Fruit fly (Drosophila melanogaster) whole organism, embryonic: ENCODE results near the gene Rpp14a.

Source experiments
- Asciz ChIP-seq: fragments of 200-800 bp; sonication (Bioruptor generic); optimal IDR thresholded peaks from 2 replicates; lab custom pipeline; 2017; ENCODE audit warnings: missing biosample characterization, mild to moderate bottlenecking, missing genetic modification characterization, missing genetic modification reagents
- Atf3 ChIP-seq: fragments of 200-800 bp; sonication (Bioruptor generic); optimal IDR thresholded peaks from 3 replicates; lab custom pipeline; 2016; ENCODE audit warnings: missing biosample characterization, missing genetic modification characterization
- Bgb ChIP-seq: fragments of 200-800 bp; sonication (Bioruptor generic); IDR thresholded peaks from 2 replicates; pipeline ENCODE4 v1.3.6; 2022; ENCODE audit warnings: missing biosample characterization, missing genetic modification characterization; ENCODE audit not compliant: partially characterized antibody
- Bteb2 ChIP-seq: fragments of 200-800 bp; sonication (Bioruptor generic); optimal IDR thresholded peaks from 2 replicates; lab custom pipeline; 2016; ENCODE audit warnings: missing biosample characterization, missing genetic modification characterization
- CG10147 ChIP-seq: fragments of 200-800 bp; sonication (Bioruptor generic); optimal IDR thresholded peaks from 2 replicates; lab custom pipeline; 2019; ENCODE audit warnings: missing biosample characterization, mild to moderate bottlenecking, missing genetic modification characterization, moderate library complexity
- CG10209 ChIP-seq: fragments of 200-800 bp; sonication (Bioruptor generic); optimal IDR thresholded peaks from 3 replicates; lab custom pipeline; 2017; ENCODE audit warnings: missing biosample characterization, mild to moderate bottlenecking, missing genetic modification characterization, missing genetic modification reagents
- CG10565 ChIP-seq: fragments of 200-800 bp; sonication (Bioruptor generic); optimal IDR thresholded peaks from 3 replicates; lab custom pipeline; 2016; ENCODE audit warnings: missing biosample characterization, mild to moderate bottlenecking, missing genetic modification characterization
- CG11504 ChIP-seq: fragments of 200-800 bp; sonication (Bioruptor generic); optimal IDR thresholded peaks from 3 replicates; lab custom pipeline; 2019; ENCODE audit warnings: missing biosample characterization, mild to moderate bottlenecking, missing genetic modification characterization, moderate library complexity
- CG12744 ChIP-seq: fragments of 200-800 bp; sonication (Bioruptor generic); optimal IDR thresholded peaks from 2 replicates; lab custom pipeline; 2016; ENCODE audit warnings: missing biosample characterization, missing genetic modification characterization
- CG14050 ChIP-seq: fragments of 200-800 bp; sonication (Bioruptor generic); IDR thresholded peaks from 3 replicates; pipeline ENCODE4 v1.3.6; 2022; ENCODE audit warnings: missing biosample characterization, missing genetic modification characterization
- CG14710 ChIP-seq: fragments of 200-800 bp; sonication (Bioruptor generic); optimal IDR thresholded peaks from 3 replicates; lab custom pipeline; 2019; ENCODE audit warnings: missing biosample characterization, mild to moderate bottlenecking, missing genetic modification characterization, moderate library complexity
- CG15073 ChIP-seq: fragments of 200-800 bp; sonication (Bioruptor generic); optimal IDR thresholded peaks from 2 replicates; lab custom pipeline; 2016; ENCODE audit warnings: missing biosample characterization, missing genetic modification characterization
- CG17328 ChIP-seq: fragments of 200-800 bp; sonication (Bioruptor generic); IDR thresholded peaks from 2 replicates; pipeline ENCODE4 v1.3.6; 2022; ENCODE audit warnings: missing biosample characterization, missing genetic modification characterization
- CG17802 ChIP-seq: fragments of 200-800 bp; sonication (Bioruptor generic); optimal IDR thresholded peaks from 2 replicates; lab custom pipeline; 2018; ENCODE audit warnings: missing biosample characterization, mild to moderate bottlenecking, missing genetic modification characterization, moderate library complexity
- CG18011 ChIP-seq: fragments of 200-800 bp; sonication (Bioruptor generic); optimal IDR thresholded peaks from 2 replicates; lab custom pipeline; 2017; ENCODE audit warnings: missing biosample characterization, missing genetic modification characterization, mild to moderate bottlenecking, moderate library complexity, missing genotype
- CG18262 ChIP-seq: fragments of 200-800 bp; optimal IDR thresholded peaks from 3 replicates; lab custom pipeline; 2019; ENCODE audit warnings: missing biosample characterization, mild to moderate bottlenecking, missing genetic modification characterization, moderate library complexity
- CG31441 ChIP-seq: fragments of 200-800 bp; sonication (Bioruptor generic); IDR thresholded peaks from 2 replicates; pipeline ENCODE4 v1.3.6; 2022; ENCODE audit warnings: missing biosample characterization, missing genetic modification characterization
- CG3847 ChIP-seq: fragments of 200-800 bp; sonication (Bioruptor generic); IDR thresholded peaks from 2 replicates; pipeline ENCODE4 v1.3.6; 2022; ENCODE audit warnings: missing biosample characterization, missing genetic modification characterization
- CG4282 ChIP-seq: fragments of 200-800 bp; sonication (Bioruptor generic); optimal IDR thresholded peaks from 2 replicates; lab custom pipeline; 2016; ENCODE audit warnings: missing biosample characterization, missing genetic modification characterization
- CG4820 ChIP-seq: fragments of 200-800 bp; sonication (Bioruptor generic); optimal IDR thresholded peaks from 3 replicates; lab custom pipeline; 2016; ENCODE audit warnings: missing biosample characterization, missing genetic modification characterization
- CG6813 ChIP-seq: fragments of 200-800 bp; sonication (Bioruptor generic); optimal IDR thresholded peaks from 2 replicates; lab custom pipeline; 2017; ENCODE audit warnings: missing biosample characterization, missing genetic modification characterization, mild to moderate bottlenecking, moderate library complexity, missing genetic modification reagents
- CG7786 ChIP-seq: fragments of 200-800 bp; sonication (Bioruptor generic); optimal IDR thresholded peaks from 2 replicates; lab custom pipeline; 2016; ENCODE audit warnings: missing biosample characterization, missing genetic modification characterization
- CG7839 ChIP-seq: fragments of 200-800 bp; sonication (Bioruptor generic); optimal IDR thresholded peaks from 3 replicates; lab custom pipeline; 2018; ENCODE audit warnings: missing biosample characterization, mild to moderate bottlenecking, missing genetic modification characterization, moderate library complexity
- CG9437 ChIP-seq: fragments of 200-800 bp; sonication (Bioruptor generic); optimal IDR thresholded peaks from 2 replicates; lab custom pipeline; 2018; ENCODE audit warnings: missing biosample characterization, mild to moderate bottlenecking, missing genetic modification characterization
- Dref ChIP-seq: fragments of 200-800 bp; sonication (Bioruptor generic); IDR thresholded peaks from 2 replicates; pipeline ENCODE4 v1.3.6; 2022; ENCODE audit warnings: missing biosample characterization, missing genetic modification characterization
- Nf-YC ChIP-seq: fragments of 200-800 bp; optimal IDR thresholded peaks from 3 replicates; lab custom pipeline; 2019; ENCODE audit warnings: missing biosample characterization, mild to moderate bottlenecking, missing genetic modification characterization, moderate library complexity
- Pdp1 ChIP-seq, 2 experiments: fragments of 200-800 bp; sonication (Bioruptor generic); optimal IDR thresholded peaks; 3 replicates each; lab custom pipeline; 2016; ENCODE audit warnings: missing biosample characterization in 2 of 2, missing genetic modification characterization in 2 of 2, mild to moderate bottlenecking in 1 of 2, moderate library complexity in 1 of 2
- Sin3A ChIP-seq: fragments of >200 bp; optimal IDR thresholded peaks from 2 replicates; lab custom pipeline; 2018
- Sox100B ChIP-seq: fragments of 200-800 bp; sonication (Bioruptor generic); optimal IDR thresholded peaks from 3 replicates; lab custom pipeline; 2018; ENCODE audit warnings: missing biosample characterization, mild to moderate bottlenecking, missing genetic modification characterization
- YL-1 ChIP-seq: fragments of 200-800 bp; sonication (Bioruptor generic); optimal IDR thresholded peaks from 3 replicates; lab custom pipeline; 2017; ENCODE audit warnings: missing biosample characterization, mild to moderate bottlenecking, missing genetic modification characterization
- abd-A ChIP-seq: fragments of 200-800 bp; sonication (Bioruptor generic); optimal IDR thresholded peaks from 3 replicates; lab custom pipeline; 2019; ENCODE audit warnings: missing biosample characterization, mild to moderate bottlenecking, missing genetic modification characterization, moderate library complexity
- bbx ChIP-seq: fragments of 200-800 bp; sonication (Bioruptor generic); IDR thresholded peaks from 2 replicates; pipeline ENCODE4 v1.3.6; 2022; ENCODE audit warnings: missing biosample characterization, missing genetic modification characterization; ENCODE audit not compliant: partially characterized antibody
- bcd ChIP-seq: fragments of 200-800 bp; sonication (Bioruptor generic); optimal IDR thresholded peaks from 2 replicates; lab custom pipeline; 2017; ENCODE audit warnings: missing biosample characterization, mild to moderate bottlenecking, missing genetic modification characterization
- bsh ChIP-seq, 2 experiments: fragments of 200-800 bp; sonication (Bioruptor generic); optimal IDR thresholded peaks; 2 replicates each; lab custom pipeline; 2017 to 2018; ENCODE audit warnings: mild to moderate bottlenecking in 2 of 2, missing biosample characterization in 2 of 2, missing genetic modification characterization in 2 of 2, moderate library complexity in 1 of 2
- chn ChIP-seq: fragments of 200-800 bp; sonication (Bioruptor generic); optimal IDR thresholded peaks from 2 replicates; lab custom pipeline; 2016; ENCODE audit warnings: missing biosample characterization, missing genetic modification characterization
- dm ChIP-seq: fragments of 200-800 bp; sonication (Bioruptor generic); optimal IDR thresholded peaks from 3 replicates; lab custom pipeline; 2016; ENCODE audit warnings: missing biosample characterization, missing genetic modification characterization
- gro ChIP-seq: fragments of 200-800 bp; sonication (Bioruptor generic); optimal IDR thresholded peaks from 2 replicates; lab custom pipeline; 2016; ENCODE audit warnings: missing biosample characterization, missing genetic modification characterization
- ham ChIP-seq: fragments of 200-800 bp; sonication (Bioruptor generic); IDR thresholded peaks from 2 replicates; pipeline ENCODE4 v1.3.6; 2022; ENCODE audit warnings: missing biosample characterization, missing genetic modification characterization
- hbn ChIP-seq: fragments of 200-800 bp; sonication (Bioruptor generic); IDR thresholded peaks from 2 replicates; pipeline ENCODE4 v1.3.6; 2022; ENCODE audit warnings: missing biosample characterization, missing genetic modification characterization; ENCODE audit not compliant: partially characterized antibody
- kni ChIP-seq: fragments of 200-800 bp; sonication (Bioruptor generic); optimal IDR thresholded peaks from 3 replicates; lab custom pipeline; 2017; ENCODE audit warnings: mild to moderate bottlenecking, missing biosample characterization, missing genetic modification reagents, missing genetic modification characterization
- nom ChIP-seq: fragments of 200-800 bp; sonication (Bioruptor generic); optimal IDR thresholded peaks from 2 replicates; lab custom pipeline; 2017; ENCODE audit warnings: missing biosample characterization, missing genetic modification characterization, mild to moderate bottlenecking, moderate library complexity, missing genetic modification reagents
- onecut ChIP-seq: fragments of 200-800 bp; sonication (Bioruptor generic); IDR thresholded peaks from 2 replicates; pipeline ENCODE4 v1.3.6; 2022; ENCODE audit warnings: missing biosample characterization, missing genetic modification characterization
- pum ChIP-seq: fragments of 200-800 bp; sonication (Bioruptor generic); optimal IDR thresholded peaks from 2 replicates; lab custom pipeline; 2016; ENCODE audit warnings: missing biosample characterization, missing genetic modification characterization
- ranshi ChIP-seq: fragments of 200-800 bp; sonication (Bioruptor generic); IDR thresholded peaks from 2 replicates; pipeline ENCODE4 v1.3.6; 2022; ENCODE audit warnings: missing biosample characterization, missing genetic modification characterization
- rib ChIP-seq: fragments of 200-800 bp; sonication (Bioruptor generic); IDR thresholded peaks from 2 replicates; pipeline ENCODE4 v1.3.6; 2022; ENCODE audit warnings: missing biosample characterization, missing genetic modification characterization
- sens ChIP-seq: fragments of 200-800 bp; sonication (Bioruptor generic); peaks from one replicate; lab custom pipeline; 2016; ENCODE audit warnings: missing biosample characterization, missing genetic modification characterization
- seq ChIP-seq: fragments of 200-800 bp; sonication (Bioruptor generic); IDR thresholded peaks from 2 replicates; pipeline ENCODE4 v1.3.6; 2022; ENCODE audit warnings: missing biosample characterization, missing genetic modification characterization
- tgo ChIP-seq: fragments of 200-800 bp; sonication (Bioruptor generic); IDR thresholded peaks from 3 replicates; pipeline ENCODE4 v1.3.6; 2022; ENCODE audit warnings: missing biosample characterization, missing genetic modification characterization
- toy ChIP-seq: fragments of 200-800 bp; sonication (Bioruptor generic); IDR thresholded peaks from 2 replicates; pipeline ENCODE4 v1.3.6; 2022; ENCODE audit warnings: missing biosample characterization, missing genetic modification characterization
- vfl ChIP-seq: fragments of 200-800 bp; sonication (Bioruptor generic); optimal IDR thresholded peaks from 2 replicates; lab custom pipeline; 2016; ENCODE audit warnings: missing biosample characterization, missing genetic modification characterization
- z ChIP-seq: fragments of 200-800 bp; sonication (Bioruptor generic); IDR thresholded peaks from 3 replicates; pipeline ENCODE4 v1.3.6; 2022; ENCODE audit warnings: missing biosample characterization, missing genetic modification characterization

Rpp14a gene

dm6 chr3R:30052455-30053046 lies 4.1 kb upstream of the Rpp14a start, which contains the start of gene Jasper (continued):
- no peak for TF ChIP-seq bcd (GFP tag; lab: Kevin White, UChicago)
- TF ChIP-seq CG7786: no peak
- TF ChIP-seq toy (GFP tag; lab: Robert Waterston, UW): no peak
- TF ChIP-seq CG17802 (tag; lab: Kevin White, UChicago): no peak
- no peak for TF ChIP-seq chn (GFP tag; lab: Kevin White, UChicago)
- TF ChIP-seq Sox100B (GFP tag; lab: Kevin White, UChicago): no peak
- peak in 1 of 2 experiments; percentile 86 for TF ChIP-seq Pdp1 (GFP tag; optimal IDR thresholded peaks at IDR 0.05; lab: Kevin White, UChicago)
- peak; percentile 60 for TF ChIP-seq abd-A
- TF ChIP-seq CG14710 (tag; lab: Kevin White, UChicago): peak; percentile 68
- TF ChIP-seq Asciz (GFP tag; lab: Kevin White, UChicago): no peak
- no peak for TF ChIP-seq rib (GFP tag; lab: Robert Waterston, UW)
- no peak for TF ChIP-seq CG6813 (GFP tag; lab: Kevin White, UChicago)
- TF ChIP-seq z: no peak
- TF ChIP-seq CG18262 (tag; lab: Kevin White, UChicago): peak; percentile 9
- TF ChIP-seq CG10565 (GFP tag; lab: Kevin White, UChicago): no peak
- TF ChIP-seq sens (GFP tag; lab: Kevin White, UChicago): no peak
- no peak for TF ChIP-seq ham (GFP tag; lab: Robert Waterston, UW)
- TF ChIP-seq Sin3A: peak; percentile 73
- no peak for TF ChIP-seq CG15073 (GFP tag; lab: Kevin White, UChicago)
- TF ChIP-seq Atf3 (GFP tag; lab: Kevin White, UChicago): no peak
- peak; percentile 71 for TF ChIP-seq YL-1 (GFP tag; lab: Kevin White, UChicago)
- no peak for TF ChIP-seq CG17328
- peak; percentile 95 for TF ChIP-seq Dref (GFP tag; lab: Robert Waterston, UW)
- TF ChIP-seq ranshi: no peak
- peak; percentile 36 for TF ChIP-seq Nf-YC (tag; lab: Kevin White, UChicago)
- no peak for TF ChIP-seq CG14050 (GFP tag; lab: Robert Waterston, UW)
- TF ChIP-seq tgo: no peak
- TF ChIP-seq CG9437: no peak
- no peak for TF ChIP-seq bsh (GFP tag; optimal IDR thresholded peaks at IDR 0.05; lab: Kevin White, UChicago)
- TF ChIP-seq seq (GFP tag; lab: Robert Waterston, UW): no peak
- no peak for TF ChIP-seq CG4282 (GFP tag; lab: Kevin White, UChicago)
- no peak for TF ChIP-seq kni (GFP tag; lab: Kevin White, UChicago)
- TF ChIP-seq hbn (GFP tag; lab: Robert Waterston, UW): no peak
- peak; percentile 68 for TF ChIP-seq Bgb (GFP tag; lab: Robert Waterston, UW)
- no peak for TF ChIP-seq onecut (GFP tag; lab: Robert Waterston, UW)
- TF ChIP-seq Bteb2 (GFP tag; lab: Kevin White, UChicago): no peak
- no peak for TF ChIP-seq CG7839 (tag; lab: Kevin White, UChicago)
- TF ChIP-seq dm: peak; percentile 14
- peak; percentile 52; the same call in 1 of the 2 replicates for TF ChIP-seq bbx (GFP tag; lab: Robert Waterston, UW)
- TF ChIP-seq CG3847 (GFP tag; lab: Robert Waterston, UW): peak; percentile 37; the same call in 1 of the 2 replicates
- no peak for TF ChIP-seq CG31441 (GFP tag; lab: Robert Waterston, UW)
- TF ChIP-seq CG10147 (GFP tag; lab: Kevin White, UChicago): no peak
- TF ChIP-seq CG10209: no peak
- no peak for TF ChIP-seq CG4820
- peak; percentile 31 for TF ChIP-seq vfl (GFP tag; lab: Kevin White, UChicago)
- TF ChIP-seq CG11504: peak; percentile 27
- no peak for TF ChIP-seq CG12744 (GFP tag; lab: Kevin White, UChicago)
- TF ChIP-seq nom: peak; percentile 43
- no peak for TF ChIP-seq CG18011 (GFP tag; lab: Kevin White, UChicago)
- peak; percentile 39 for TF ChIP-seq gro
- TF ChIP-seq pum (GFP tag; lab: Kevin White, UChicago): no peak
